Worm (Caenorhabditis elegans) whole organism, L2 larva: ENCODE measurements around the gene C07G3.8.

ENCODE experiments used
- ama-1 ChIP-seq: fragments of 150-350 bp; optimal IDR thresholded peaks from 2 replicates; lab custom pipeline; 2018; ENCODE audit warnings: inconsistent platforms
- elt-1 ChIP-seq: fragments of 150-350 bp; optimal IDR thresholded peaks from 2 replicates; lab custom pipeline; 2014; ENCODE audit warnings: missing biosample characterization, missing genetic modification characterization
- elt-3 ChIP-seq: sonication (generic microtip); optimal IDR thresholded peaks from 2 replicates; lab custom pipeline; 2017; ENCODE audit warnings: missing biosample characterization, missing genetic modification characterization
- lin-13 ChIP-seq: fragments of 150-350 bp; optimal IDR thresholded peaks from 2 replicates; lab custom pipeline; 2014; ENCODE audit warnings: missing biosample characterization, missing genetic modification reagents, missing genetic modification characterization
- lin-39 ChIP-seq: fragments of 150-350 bp; optimal IDR thresholded peaks from 2 replicates; lab custom pipeline; 2014; ENCODE audit warnings: missing biosample characterization, missing genetic modification reagents, missing genetic modification characterization
- lsy-2 ChIP-seq, 2 experiments: fragments of 150-350 bp in 1 of 2; sonication (generic microtip) in 1 of 2; optimal IDR thresholded peaks; 2 replicates each; lab custom pipeline; 2014 to 2017; ENCODE audit warnings: missing biosample characterization in 2 of 2, missing genetic modification characterization in 2 of 2
- nhr-12 ChIP-seq: fragments of 150-350 bp; optimal IDR thresholded peaks from 2 replicates; lab custom pipeline; 2014; ENCODE audit warnings: missing biosample characterization, missing genetic modification characterization
- nhr-23 ChIP-seq: fragments of 150-350 bp; optimal IDR thresholded peaks from 2 replicates; lab custom pipeline; 2014; ENCODE audit warnings: missing biosample characterization, missing genetic modification reagents, missing genetic modification characterization
- nhr-25 ChIP-seq: fragments of 150-350 bp; sonication (generic microtip); optimal IDR thresholded peaks from 3 replicates; lab custom pipeline; 2014; ENCODE audit warnings: missing biosample characterization, missing genetic modification characterization
- snpc-4 ChIP-seq: fragments of 150-350 bp; optimal IDR thresholded peaks from 2 replicates; lab custom pipeline; 2014; ENCODE audit warnings: missing biosample characterization, missing genetic modification characterization

ce11 chrV:3490435-3490834 lies 11.5 kb downstream of the C07G3.8 start, which contains the start of gene srbc-36:
- TF ChIP-seq snpc-4 (tag; lab: Kevin White, UChicago) (no peak), lin-13 (GFP tag; lab: Kevin White, UChicago) (no peak), lin-39 (tag; lab: Kevin White, UChicago) (no peak), nhr-12 (tag; lab: Kevin White, UChicago) (no peak), nhr-25 (no peak), nhr-23 (no peak), elt-3 (tag; lab: Kevin White, UChicago) (no peak), ama-1 (lab: Kevin White, UChicago) (no peak), lsy-2 (tag; optimal IDR thresholded peaks at IDR 0.05; lab: Kevin White, UChicago) (no peak), elt-1 (tag; lab: Kevin White, UChicago) (no peak)
